Fruit fly (Drosophila melanogaster): ENCODE data around the gene ntc.

Gene ntc

dm6 chr3L:3855194-3855980 is 49.1 kb upstream of the ntc start (continued):
- peak; percentile 60 for TF ChIP-seq PHDP (tag; optimal IDR thresholded peaks at IDR 0.05)
- TF ChIP-seq gsb-n (tag; optimal IDR thresholded peaks at IDR 0.05): peak; percentile 64
- peak; percentile 71 for TF ChIP-seq CG10959 (GFP tag; IDR thresholded peaks at IDR 0.05)
- TF ChIP-seq insv (GFP tag; optimal IDR thresholded peaks at IDR 0.05): no peak
- TF ChIP-seq CG10654 (GFP tag; optimal IDR thresholded peaks at IDR 0.05): peak; percentile 22
- no peak for TF ChIP-seq Eip74EF (GFP tag; optimal IDR thresholded peaks at IDR 0.05)
- TF ChIP-seq org-1 (GFP tag; optimal IDR thresholded peaks at IDR 0.05): peak; percentile 13
- no peak for TF ChIP-seq Aef1 (GFP tag; IDR thresholded peaks at IDR 0.05)
- TF ChIP-seq trh (GFP tag; optimal IDR thresholded peaks at IDR 0.05): no peak
- TF ChIP-seq pho (GFP tag; optimal IDR thresholded peaks at IDR 0.05): no peak
- no peak for TF ChIP-seq da (GFP tag; optimal IDR thresholded peaks at IDR 0.05)
- peak; percentile 43 for TF ChIP-seq CG4820 (GFP tag; optimal IDR thresholded peaks at IDR 0.05)
- TF ChIP-seq pnt (GFP tag; optimal IDR thresholded peaks at IDR 0.05): no peak
- TF ChIP-seq CG17186 (GFP tag; optimal IDR thresholded peaks at IDR 0.05): no peak
- no peak for TF ChIP-seq tup (GFP tag; optimal IDR thresholded peaks at IDR 0.05)
- peak; percentile 73 for TF ChIP-seq vvl (GFP tag; IDR thresholded peaks at IDR 0.05)
- no peak for TF ChIP-seq maf-S (GFP tag; optimal IDR thresholded peaks at IDR 0.05)
- TF ChIP-seq Stat92E (GFP tag; optimal IDR thresholded peaks at IDR 0.05): peak in 1 of 3 experiments; percentile 11
- no peak for TF ChIP-seq C15 (GFP tag; IDR thresholded peaks at IDR 0.05)
- no peak for TF ChIP-seq CG6175 (GFP tag; IDR thresholded peaks at IDR 0.05)
- no peak for TF ChIP-seq CG11456 (GFP tag; IDR thresholded peaks at IDR 0.05)
- TF ChIP-seq ems (GFP tag; optimal IDR thresholded peaks at IDR 0.05): no peak
- TF ChIP-seq Dll (GFP tag; IDR thresholded peaks at IDR 0.05; ENCODE audit: partially characterized antibody): no peak
- TF ChIP-seq Dfd (GFP tag; optimal IDR thresholded peaks at IDR 0.05): no peak
- TF ChIP-seq CG5953 (GFP tag; IDR thresholded peaks at IDR 0.05): no peak
- TF ChIP-seq CG1024 (GFP tag; IDR thresholded peaks at IDR 0.05): peak; percentile 51
- peak; percentile 51; the same call in 1 of the 2 replicates for TF ChIP-seq ranshi (GFP tag; IDR thresholded peaks at IDR 0.05)
- no peak for TF ChIP-seq CG17802 (tag; optimal IDR thresholded peaks at IDR 0.05)
- TF ChIP-seq ato (GFP tag; IDR thresholded peaks at IDR 0.05; ENCODE audit: partially characterized antibody): no peak
- TF ChIP-seq chif (GFP tag; optimal IDR thresholded peaks at IDR 0.05): peak in 1 of 2 experiments; percentile 1
- TF ChIP-seq Atf3 (GFP tag; optimal IDR thresholded peaks at IDR 0.05): no peak
- TF ChIP-seq H15 (GFP tag; IDR thresholded peaks at IDR 0.05): no peak
- TF ChIP-seq ftz-f1 (GFP tag; optimal IDR thresholded peaks at IDR 0.05): no peak
- TF ChIP-seq HHEX (GFP tag; optimal IDR thresholded peaks at IDR 0.05): no peak
- TF ChIP-seq abd-A (tag; optimal IDR thresholded peaks at IDR 0.05): peak; percentile 44
- peak; percentile 13 for TF ChIP-seq CG10431 (GFP tag; optimal IDR thresholded peaks at IDR 0.05)
- TF ChIP-seq D (optimal IDR thresholded peaks at IDR 0.05): no peak
- peak; percentile 75 for TF ChIP-seq D (GFP tag; optimal IDR thresholded peaks at IDR 0.05)
- peak; percentile 20; the same call in 1 of the 2 replicates for TF ChIP-seq CG10366 (GFP tag; IDR thresholded peaks at IDR 0.05)
- peak; percentile 90 for TF ChIP-seq dmrt11E (tag; optimal IDR thresholded peaks at IDR 0.05)
- TF ChIP-seq CG8290 (GFP tag; optimal IDR thresholded peaks at IDR 0.05): peak; percentile 9
- TF ChIP-seq CG8290 (tag; optimal IDR thresholded peaks at IDR 0.05): no peak
- TF ChIP-seq esg (GFP tag; conservative IDR thresholded peaks at IDR 0.05): peak; percentile 50
- TF ChIP-seq h (optimal IDR thresholded peaks at IDR 0.05): no peak
- peak; percentile 64 for TF ChIP-seq CG6254 (GFP tag; optimal IDR thresholded peaks at IDR 0.05)
- no peak for TF ChIP-seq sima (GFP tag; optimal IDR thresholded peaks at IDR 0.05)
- TF ChIP-seq CG14710 (tag; optimal IDR thresholded peaks at IDR 0.05): peak; percentile 75
- TF ChIP-seq CG10267 (tag; optimal IDR thresholded peaks at IDR 0.05): peak; percentile 69
- TF ChIP-seq unc-4 (GFP tag; IDR thresholded peaks at IDR 0.05; ENCODE audit: partially characterized antibody): no peak
- peak; percentile 70 for TF ChIP-seq Ssrp (tag; optimal IDR thresholded peaks at IDR 0.05)
